Worm (Caenorhabditis elegans) whole organism, L1 larva: ENCODE measurements around the gene T10H9.1.

ENCODE experiments used
- C04F5.9 ChIP-seq: sonication (generic microtip); optimal IDR thresholded peaks from 2 replicates; lab custom pipeline; 2016; ENCODE audit warnings: missing genetic modification characterization, missing compliant biosample characterization
- C16A3.4 ChIP-seq: fragments of 150-350 bp; optimal IDR thresholded peaks from 2 replicates; lab custom pipeline; 2014; ENCODE audit warnings: missing biosample characterization, missing genetic modification characterization
- alr-1 ChIP-seq: fragments of 200-800 bp; sonication (Bioruptor generic); optimal IDR thresholded peaks from 2 replicates; lab custom pipeline; 2018; ENCODE audit warnings: borderline replicate concordance, mild to moderate bottlenecking, missing genetic modification characterization, missing compliant biosample characterization
- ceh-63 ChIP-seq: fragments of 200-800 bp; sonication (Bioruptor generic); optimal IDR thresholded peaks from 2 replicates; lab custom pipeline; 2018; ENCODE audit warnings: mild to moderate bottlenecking, missing genetic modification characterization, missing compliant biosample characterization
- ceh-8 ChIP-seq: fragments of 200-800 bp; sonication (Bioruptor generic); optimal IDR thresholded peaks from 2 replicates; lab custom pipeline; 2018; ENCODE audit warnings: mild to moderate bottlenecking, missing genetic modification characterization, moderate library complexity, missing compliant biosample characterization
- ceh-82 ChIP-seq, 3 experiments: fragments of 150-350 bp in 1 of 3; sonication (generic microtip) in 2 of 3; optimal IDR thresholded peaks; 2 replicates each; lab custom pipeline; 2014 to 2017; ENCODE audit warnings: missing biosample characterization in 3 of 3, missing genetic modification characterization in 3 of 3
- dpl-1 ChIP-seq, 3 experiments: fragments of 150-350 bp in 2 of 3; sonication (generic microtip) in 1 of 3; optimal IDR thresholded peaks; 2 replicates each; lab custom pipeline; 2014 to 2017; ENCODE audit warnings: missing biosample characterization in 3 of 3, missing genetic modification characterization in 3 of 3, missing genetic modification reagents in 3 of 3
- efl-1 ChIP-seq, 4 experiments: fragments of 150-350 bp; optimal IDR thresholded peaks in 3 of 4; peaks in 1 of 4; 1 replicate in 1 of 4; 2 replicates in 3 of 4; lab custom pipeline; 2014; ENCODE audit warnings: missing biosample characterization in 2 of 4, missing genetic modification characterization in 2 of 4, missing genetic modification reagents in 2 of 4
- efl-3 ChIP-seq: fragments of 200-800 bp; sonication (Bioruptor generic); optimal IDR thresholded peaks from 2 replicates; lab custom pipeline; 2018; ENCODE audit warnings: mild to moderate bottlenecking, missing genetic modification characterization, missing compliant biosample characterization
- egl-13 ChIP-seq: sonication (generic microtip); optimal IDR thresholded peaks from 2 replicates; lab custom pipeline; 2016; ENCODE audit warnings: missing genotype, missing genetic modification reagents, missing genetic modification characterization, missing compliant biosample characterization
- elt-2 ChIP-seq: sonication (generic microtip); optimal IDR thresholded peaks from 2 replicates; lab custom pipeline; 2016; ENCODE audit warnings: missing genetic modification characterization, mild to moderate bottlenecking, inconsistent platforms, missing compliant biosample characterization, missing genetic modification reagents
- elt-3 ChIP-seq, 6 experiments: fragments of 150-350 bp in 1 of 6; sonication (generic microtip); optimal IDR thresholded peaks; 2 replicates each; lab custom pipeline; 2017 to 2018; ENCODE audit warnings: missing biosample characterization in 6 of 6, missing genetic modification characterization in 6 of 6, inconsistent platforms in 1 of 6
- ets-5 ChIP-seq: fragments of 200-800 bp; sonication (Bioruptor generic); IDR thresholded peaks from 2 replicates; pipeline ENCODE4 v1.3.6; 2022; ENCODE audit warnings: missing genetic modification characterization, missing compliant biosample characterization
- fkh-10 ChIP-seq: sonication (generic microtip); optimal IDR thresholded peaks from 2 replicates; lab custom pipeline; 2017; ENCODE audit warnings: missing biosample characterization, missing genetic modification reagents, missing genetic modification characterization
- fkh-8 ChIP-seq: sonication (generic microtip); optimal IDR thresholded peaks from 2 replicates; lab custom pipeline; 2016; ENCODE audit warnings: mild to moderate bottlenecking, missing genetic modification characterization, missing compliant biosample characterization
- grh-1 ChIP-seq: fragments of 200-800 bp; sonication (Bioruptor generic); IDR thresholded peaks from 2 replicates; pipeline ENCODE4 v1.3.6; 2022; ENCODE audit warnings: missing genetic modification reagents, missing genetic modification characterization, missing compliant biosample characterization
- hlh-17 ChIP-seq: fragments of 200-800 bp; sonication (Bioruptor generic); optimal IDR thresholded peaks from 2 replicates; lab custom pipeline; 2018; ENCODE audit warnings: missing genetic modification characterization, mild to moderate bottlenecking, missing compliant biosample characterization, moderate library complexity, borderline replicate concordance
- hlh-4 ChIP-seq: sonication (generic microtip); optimal IDR thresholded peaks from 2 replicates; lab custom pipeline; 2016; ENCODE audit warnings: mild to moderate bottlenecking, missing genetic modification characterization, missing compliant biosample characterization
- isw-1 ChIP-seq: fragments of 200-800 bp; sonication (Bioruptor generic); IDR thresholded peaks from 2 replicates; pipeline ENCODE4 v1.3.6; 2022; ENCODE audit warnings: missing genetic modification characterization, missing compliant biosample characterization
- lin-14 ChIP-seq: fragments of 200-800 bp; sonication (Bioruptor generic); optimal IDR thresholded peaks from 2 replicates; lab custom pipeline; 2018; ENCODE audit warnings: mild to moderate bottlenecking, missing genetic modification characterization, moderate library complexity, missing compliant biosample characterization
- lin-35 ChIP-seq, 2 experiments: fragments of 150-350 bp; optimal IDR thresholded peaks; 2 replicates each; lab custom pipeline; 2014; ENCODE audit warnings: missing biosample characterization in 2 of 2, missing genetic modification characterization in 2 of 2, missing genetic modification reagents in 2 of 2
- lin-39 ChIP-seq: fragments of 150-350 bp; optimal IDR thresholded peaks from 2 replicates; lab custom pipeline; 2014; ENCODE audit warnings: missing biosample characterization, missing genetic modification reagents, missing genetic modification characterization
- lir-3 ChIP-seq: sonication (generic microtip); optimal IDR thresholded peaks from 2 replicates; lab custom pipeline; 2016; ENCODE audit warnings: mild to moderate bottlenecking, missing genetic modification characterization, moderate library complexity, missing compliant biosample characterization; ENCODE audit not compliant: poor library complexity
- mab-9 ChIP-seq: fragments of 200-800 bp; sonication (Bioruptor generic); IDR thresholded peaks from 2 replicates; pipeline ENCODE4 v1.3.6; 2022; ENCODE audit warnings: missing genetic modification reagents, missing genetic modification characterization, missing compliant biosample characterization
- mdl-1 ChIP-seq, 2 experiments: fragments of 150-350 bp; optimal IDR thresholded peaks; 2 replicates each; lab custom pipeline; 2014 to 2017; ENCODE audit warnings: missing biosample characterization in 2 of 2, missing genetic modification characterization in 2 of 2, inconsistent platforms in 1 of 2
- nhr-19 ChIP-seq: fragments of 200-800 bp; sonication (Bioruptor generic); conservative IDR thresholded peaks from 2 replicates; pipeline ENCODE4 v1.3.6; 2022; ENCODE audit warnings: missing genetic modification characterization, missing compliant biosample characterization
- nhr-20 ChIP-seq: sonication (generic microtip); optimal IDR thresholded peaks from 2 replicates; lab custom pipeline; 2016; ENCODE audit warnings: mild to moderate bottlenecking, missing genetic modification characterization, missing compliant biosample characterization
- nhr-28 ChIP-seq: fragments of 150-350 bp; optimal IDR thresholded peaks from 2 replicates; lab custom pipeline; 2014; ENCODE audit warnings: missing biosample characterization, missing genetic modification characterization
- nhr-90 ChIP-seq: sonication (generic microtip); optimal IDR thresholded peaks from 2 replicates; lab custom pipeline; 2016; ENCODE audit warnings: mild to moderate bottlenecking, missing genetic modification characterization, missing compliant biosample characterization; ENCODE audit not compliant: poor library complexity
- pax-3 ChIP-seq: fragments of 200-800 bp; sonication (Bioruptor generic); optimal IDR thresholded peaks from 2 replicates; lab custom pipeline; 2018; ENCODE audit warnings: mild to moderate bottlenecking, missing genetic modification characterization, moderate library complexity, missing compliant biosample characterization
- pqm-1 ChIP-seq: sonication (generic microtip); optimal IDR thresholded peaks from 3 replicates; lab custom pipeline; 2017; ENCODE audit warnings: missing biosample characterization, missing genetic modification characterization
- rnt-1 ChIP-seq: sonication (generic microtip); optimal IDR thresholded peaks from 2 replicates; lab custom pipeline; 2016; ENCODE audit warnings: mild to moderate bottlenecking, missing genetic modification characterization, moderate library complexity, missing compliant biosample characterization
- skn-1 ChIP-seq: fragments of 150-350 bp; optimal IDR thresholded peaks from 2 replicates; lab custom pipeline; 2014; ENCODE audit warnings: missing biosample characterization, missing genetic modification characterization
- snpc-4 ChIP-seq: fragments of 150-350 bp; optimal IDR thresholded peaks from 2 replicates; lab custom pipeline; 2014; ENCODE audit warnings: missing biosample characterization, missing genetic modification characterization
- sptf-1 ChIP-seq: fragments of 150-350 bp; optimal IDR thresholded peaks from 2 replicates; lab custom pipeline; 2014; ENCODE audit warnings: missing biosample characterization, missing genetic modification characterization
- sup-37 ChIP-seq: fragments of 200-800 bp; sonication (Bioruptor generic); optimal IDR thresholded peaks from 2 replicates; lab custom pipeline; 2018; ENCODE audit warnings: mild to moderate bottlenecking, missing genetic modification characterization, missing compliant biosample characterization
- tbx-2 ChIP-seq: sonication (generic microtip); optimal IDR thresholded peaks from 2 replicates; lab custom pipeline; 2016; ENCODE audit warnings: missing genetic modification characterization, missing compliant biosample characterization
- unc-130 ChIP-seq: fragments of 150-350 bp; optimal IDR thresholded peaks from 2 replicates; lab custom pipeline; 2017; ENCODE audit warnings: missing biosample characterization, missing genetic modification characterization, inconsistent platforms
- unc-30 ChIP-seq: sonication (generic microtip); optimal IDR thresholded peaks from 2 replicates; lab custom pipeline; 2017; ENCODE audit warnings: missing biosample characterization, missing genetic modification characterization
- unc-98 ChIP-seq: fragments of 200-800 bp; sonication (Bioruptor generic); IDR thresholded peaks from 2 replicates; pipeline ENCODE4 v1.3.6; 2022; ENCODE audit warnings: missing genetic modification characterization, missing compliant biosample characterization
- xbp-1 ChIP-seq: sonication (generic microtip); optimal IDR thresholded peaks from 2 replicates; lab custom pipeline; 2016; ENCODE audit warnings: missing genetic modification characterization, missing compliant biosample characterization
- zag-1 ChIP-seq: fragments of 150-350 bp; optimal IDR thresholded peaks from 2 replicates; lab custom pipeline; 2014; ENCODE audit warnings: missing biosample characterization, missing genetic modification characterization
- zip-4 ChIP-seq: fragments of 200-800 bp; sonication (Bioruptor generic); optimal IDR thresholded peaks from 2 replicates; lab custom pipeline; 2018; ENCODE audit warnings: mild to moderate bottlenecking, missing genetic modification characterization, moderate library complexity, missing compliant biosample characterization
- ztf-11 ChIP-seq, 2 experiments: sonication (generic microtip); optimal IDR thresholded peaks; 2 replicates each; lab custom pipeline; 2016 to 2017; ENCODE audit warnings: missing genetic modification characterization in 2 of 2, missing biosample characterization in 1 of 2, missing compliant biosample characterization in 1 of 2

Gene T10H9.1

DNA sequence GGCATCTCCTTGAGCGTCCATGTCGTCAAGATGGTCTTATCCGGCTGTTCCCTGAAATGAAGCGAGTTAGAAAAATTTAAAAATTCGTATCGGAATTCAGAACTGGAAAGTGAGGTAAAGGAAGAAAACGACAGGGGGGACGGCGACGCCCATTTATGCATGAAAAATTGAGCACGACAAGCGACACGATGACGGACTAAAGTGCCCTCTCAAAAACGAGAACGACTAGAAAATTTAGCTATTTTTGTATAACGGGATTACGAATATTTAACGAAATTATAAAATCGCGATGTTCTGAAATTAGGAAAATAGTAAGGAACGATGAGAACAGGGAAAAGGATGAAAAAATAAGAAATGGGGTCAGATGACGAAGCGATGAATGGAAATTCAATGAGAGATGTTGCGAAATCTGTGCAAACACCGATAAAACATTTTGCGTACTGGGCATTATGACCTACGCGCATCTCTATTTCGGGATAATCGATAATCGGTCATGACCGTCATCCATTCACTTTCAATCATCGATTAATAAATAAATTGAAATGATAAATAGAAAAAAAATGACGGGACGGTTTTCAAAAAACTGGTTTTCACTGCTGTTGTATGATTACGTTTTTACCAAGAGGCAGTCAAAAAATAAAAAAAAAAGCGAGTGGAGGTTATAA lies 7.2 kb downstream of the T10H9.1 start, which contains the start of gene snb-1 (continued):
- TF ChIP-seq hlh-17 (GFP tag; lab: Kevin White, UChicago) (no peak), isw-1 (GFP tag; lab: Robert Waterston, UW) (peak; percentile 47), lin-39 (no peak), pqm-1 (no peak), rnt-1 (peak; percentile 49), fkh-8 (tag; lab: Kevin White, UChicago) (no peak), elt-2 (tag; lab: Kevin White, UChicago) (no peak), fkh-10 (no peak), xbp-1 (tag; lab: Kevin White, UChicago) (peak; percentile 65)

ce11 chrV:6657532-6658259 lies 8.3 kb downstream of the T10H9.1 start:
- TF ChIP-seq C04F5.9 (tag; lab: Kevin White, UChicago) (no peak), sup-37 (GFP tag; lab: Kevin White, UChicago) (no peak), lin-35 (GFP tag; optimal IDR thresholded peaks at IDR 0.05; lab: Kevin White, UChicago) (no peak), nhr-28 (tag; lab: Kevin White, UChicago) (no peak), sptf-1 (no peak), snpc-4 (tag; lab: Kevin White, UChicago) (peak; percentile 56), unc-98 (GFP tag; lab: Robert Waterston, UW) (no peak), nhr-20 (tag; lab: Kevin White, UChicago) (no peak), ceh-82 (tag; optimal IDR thresholded peaks at IDR 0.05; lab: Kevin White, UChicago) (peak in 1 of 3 experiments; percentile 10), zip-4 (GFP tag; lab: Kevin White, UChicago) (no peak)

DNA sequence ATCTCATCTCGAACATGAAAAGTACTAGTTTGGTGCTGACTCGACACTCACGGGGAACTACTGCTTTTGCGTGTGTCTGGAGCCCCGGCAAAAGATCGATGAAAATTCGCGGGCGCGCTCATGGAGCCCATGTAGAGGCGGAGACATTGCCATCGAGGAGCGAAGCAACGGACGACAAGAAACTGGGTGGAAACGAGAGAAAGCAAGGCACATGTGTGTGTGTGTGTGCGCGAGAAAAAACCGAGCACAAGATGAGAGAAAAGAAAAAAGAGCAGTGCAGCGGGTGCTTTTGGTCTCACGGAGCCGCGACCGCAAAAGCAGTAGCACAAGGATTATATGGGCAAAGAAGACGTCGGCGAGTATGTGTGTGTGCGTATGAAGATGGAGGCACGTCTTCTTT lies 9.3 kb downstream of the T10H9.1 start:
- TF ChIP-seq dpl-1 (GFP tag; optimal IDR thresholded peaks at IDR 0.05; lab: Kevin White, UChicago) (peak in 1 of 3 experiments; percentile 41), unc-30 (tag; lab: Kevin White, UChicago) (no peak), ets-5 (GFP tag; lab: Robert Waterston, UW) (no peak), nhr-28 (tag; lab: Kevin White, UChicago) (no peak), unc-130 (no peak), lir-3 (no peak), ztf-11 (tag; optimal IDR thresholded peaks at IDR 0.05; lab: Kevin White, UChicago) (peak in 1 of 2 experiments; percentile 25), rnt-1 (peak; percentile 26), xbp-1 (tag; lab: Kevin White, UChicago) (peak; percentile 35), zag-1 (no peak), ceh-63 (no peak), nhr-19 (GFP tag; lab: Robert Waterston, UW) (peak; percentile 26), grh-1 (no peak), C16A3.4 (tag; lab: Kevin White, UChicago) (no peak), nhr-90 (no peak), skn-1 (tag; lab: Kevin White, UChicago) (no peak), alr-1 (tag; lab: Kevin White, UChicago) (no peak), efl-3 (GFP tag; lab: Kevin White, UChicago) (no peak), egl-13 (tag; lab: Kevin White, UChicago) (peak; percentile 58), tbx-2 (peak; percentile 53), elt-3 (tag; optimal IDR thresholded peaks at IDR 0.05; lab: Kevin White, UChicago) (no peak), fkh-10 (peak; percentile 72), pax-3 (tag; lab: Kevin White, UChicago) (peak; percentile 22), lin-14 (GFP tag; lab: Kevin White, UChicago) (peak; percentile 84), ceh-8 (GFP tag; lab: Kevin White, UChicago) (no peak), lin-39 (no peak), sptf-1 (no peak), mdl-1 (tag; optimal IDR thresholded peaks at IDR 0.05; lab: Kevin White, UChicago) (peak in 1 of 2 experiments; percentile 46), mab-9 (GFP tag; lab: Robert Waterston, UW) (no peak), efl-1 (optimal IDR thresholded peaks at IDR 0.05; lab: Kevin White, UChicago) (peak in 1 of 2 experiments; percentile 30), efl-1 (GFP tag; optimal IDR thresholded peaks at IDR 0.05 in 1 of 2; lab: Kevin White, UChicago) (peak in 1 of 2 experiments; percentile 3), hlh-4 (tag; lab: Kevin White, UChicago) (no peak)
